Worm (Caenorhabditis elegans) whole organism, L3 larva: ENCODE data around the gene F09E10.6.

ENCODE experiments used
- R02D3.7 ChIP-seq: fragments of 150-350 bp; optimal IDR thresholded peaks from 2 replicates; lab custom pipeline; 2014; ENCODE audit warnings: missing biosample characterization, missing genetic modification characterization
- ZK546.5 ChIP-seq: sonication (generic microtip); optimal IDR thresholded peaks from 2 replicates; lab custom pipeline; 2017; ENCODE audit warnings: missing biosample characterization, missing genetic modification characterization
- aly-2 ChIP-seq: fragments of 150-350 bp; optimal IDR thresholded peaks from 2 replicates; lab custom pipeline; 2014; ENCODE audit warnings: missing biosample characterization, missing genetic modification characterization
- ama-1 ChIP-seq: fragments of 150-350 bp; optimal IDR thresholded peaks from 2 replicates; lab custom pipeline; 2018
- ceh-28 ChIP-seq: fragments of 150-350 bp; optimal IDR thresholded peaks from 2 replicates; lab custom pipeline; 2014; ENCODE audit warnings: missing biosample characterization, missing genetic modification reagents, missing genetic modification characterization
- ceh-9 ChIP-seq: sonication (generic microtip); optimal IDR thresholded peaks from 2 replicates; lab custom pipeline; 2018; ENCODE audit warnings: missing biosample characterization, missing genetic modification characterization
- daf-12 ChIP-seq: fragments of 150-350 bp; optimal IDR thresholded peaks from 2 replicates; lab custom pipeline; 2014; ENCODE audit warnings: missing biosample characterization, missing genetic modification reagents, missing genetic modification characterization
- egl-27 ChIP-seq: sonication (generic microtip); optimal IDR thresholded peaks from 4 replicates; lab custom pipeline; 2017; ENCODE audit warnings: missing biosample characterization, missing genetic modification reagents, missing genetic modification characterization
- egl-5 ChIP-seq: fragments of 150-350 bp; optimal IDR thresholded peaks from 2 replicates; lab custom pipeline; 2017; ENCODE audit warnings: missing biosample characterization, missing genetic modification reagents, missing genetic modification characterization, inconsistent platforms
- elt-1 ChIP-seq: fragments of 150-350 bp; optimal IDR thresholded peaks from 2 replicates; lab custom pipeline; 2014; ENCODE audit warnings: missing biosample characterization, missing genetic modification characterization
- elt-3 ChIP-seq, 3 experiments: fragments of 150-350 bp in 1 of 3; sonication (generic microtip) in 2 of 3; optimal IDR thresholded peaks; 2 replicates in 2 of 3; 4 replicates in 1 of 3; lab custom pipeline; 2014 to 2017; ENCODE audit warnings: missing biosample characterization in 3 of 3, missing genetic modification characterization in 3 of 3
- eor-1 ChIP-seq, 2 experiments: fragments of 150-350 bp; optimal IDR thresholded peaks; 2 replicates each; lab custom pipeline; 2014 to 2018; ENCODE audit warnings: missing biosample characterization in 2 of 2, missing genetic modification characterization in 2 of 2
- fkh-10 ChIP-seq: sonication (generic microtip); optimal IDR thresholded peaks from 2 replicates; lab custom pipeline; 2017; ENCODE audit warnings: missing biosample characterization, missing genetic modification reagents, missing genetic modification characterization
- fkh-2 ChIP-seq: fragments of 150-350 bp; optimal IDR thresholded peaks from 2 replicates; lab custom pipeline; 2014; ENCODE audit warnings: missing biosample characterization, missing genetic modification reagents, missing genetic modification characterization
- fos-1 ChIP-seq: fragments of 150-350 bp; optimal IDR thresholded peaks from 2 replicates; lab custom pipeline; 2014; ENCODE audit warnings: missing biosample characterization, missing genetic modification characterization
- hmg-11 ChIP-seq: sonication (generic microtip); optimal IDR thresholded peaks from 2 replicates; lab custom pipeline; 2016; ENCODE audit warnings: missing genetic modification characterization, missing compliant biosample characterization
- jun-1 ChIP-seq: fragments of 150-350 bp; optimal IDR thresholded peaks from 2 replicates; lab custom pipeline; 2014; ENCODE audit warnings: missing biosample characterization, missing genetic modification reagents, missing genetic modification characterization
- lin-15B ChIP-seq: fragments of 150-350 bp; optimal IDR thresholded peaks from 2 replicates; lab custom pipeline; 2014; ENCODE audit warnings: missing biosample characterization, missing genetic modification characterization
- lin-39 ChIP-seq: fragments of 150-350 bp; optimal IDR thresholded peaks from 2 replicates; lab custom pipeline; 2018; ENCODE audit warnings: missing biosample characterization, missing genetic modification reagents, missing genetic modification characterization
- mdl-1 ChIP-seq: fragments of 150-350 bp; optimal IDR thresholded peaks from 2 replicates; lab custom pipeline; 2014; ENCODE audit warnings: missing biosample characterization, missing genetic modification characterization
- mml-1 ChIP-seq: fragments of 150-350 bp; sonication (generic microtip); optimal IDR thresholded peaks from 3 replicates; lab custom pipeline; 2014; ENCODE audit warnings: missing biosample characterization, missing genetic modification characterization
- nhr-23 ChIP-seq: fragments of 150-350 bp; optimal IDR thresholded peaks from 2 replicates; lab custom pipeline; 2014; ENCODE audit warnings: missing biosample characterization, missing genetic modification reagents, missing genetic modification characterization
- nhr-43 ChIP-seq: sonication (generic microtip); optimal IDR thresholded peaks from 2 replicates; lab custom pipeline; 2016; ENCODE audit warnings: mild to moderate bottlenecking, missing genetic modification characterization, missing compliant biosample characterization; ENCODE audit not compliant: poor library complexity, severe bottlenecking
- nhr-67 ChIP-seq: fragments of 150-350 bp; optimal IDR thresholded peaks from 2 replicates; lab custom pipeline; 2014; ENCODE audit warnings: missing biosample characterization, missing genetic modification characterization
- nhr-76 ChIP-seq: fragments of 150-350 bp; sonication (generic microtip); optimal IDR thresholded peaks from 5 replicates; lab custom pipeline; 2014; ENCODE audit warnings: missing biosample characterization, missing genetic modification characterization
- nhr-77 ChIP-seq: fragments of 150-350 bp; optimal IDR thresholded peaks from 2 replicates; lab custom pipeline; 2014; ENCODE audit warnings: missing biosample characterization, missing genetic modification characterization
- pha-4 ChIP-seq: fragments of 150-350 bp; optimal IDR thresholded peaks from 2 replicates; lab custom pipeline; 2014; ENCODE audit warnings: missing biosample characterization, missing genetic modification reagents, missing genetic modification characterization
- pqm-1 ChIP-seq: fragments of 150-350 bp; optimal IDR thresholded peaks from 2 replicates; lab custom pipeline; 2017; ENCODE audit warnings: missing biosample characterization, missing genetic modification characterization, inconsistent platforms
- sea-2 ChIP-seq: fragments of 150-350 bp; sonication (generic microtip); optimal IDR thresholded peaks from 4 replicates; lab custom pipeline; 2014; ENCODE audit warnings: missing biosample characterization, missing genetic modification reagents, missing genetic modification characterization
- snpc-4 ChIP-seq: fragments of 150-350 bp; optimal IDR thresholded peaks from 2 replicates; lab custom pipeline; 2014; ENCODE audit warnings: missing biosample characterization, missing genetic modification characterization
- tbx-2 ChIP-seq: sonication (generic microtip); optimal IDR thresholded peaks from 2 replicates; lab custom pipeline; 2016; ENCODE audit warnings: mild to moderate bottlenecking, missing genetic modification characterization, missing compliant biosample characterization
- zag-1 ChIP-seq: fragments of 150-350 bp; optimal IDR thresholded peaks from 2 replicates; lab custom pipeline; 2014; ENCODE audit warnings: missing biosample characterization, missing genetic modification characterization
- ztf-11 ChIP-seq: fragments of 150-350 bp; optimal IDR thresholded peaks from 2 replicates; lab custom pipeline; 2014; ENCODE audit warnings: missing biosample characterization, missing genetic modification characterization
- ztf-4 ChIP-seq: fragments of 150-350 bp; optimal IDR thresholded peaks from 2 replicates; lab custom pipeline; 2014; ENCODE audit warnings: missing biosample characterization, missing genetic modification characterization

F09E10.6 gene

ce11 chrX:1501752-1502151 lies 4.3 kb upstream of the F09E10.6 start, which contains the start of gene F09E10.7:
F09E10.7 (minus strand) TSS chrX:1501852.
- no peak for TF ChIP-seq pha-4 (tag; lab: Kevin White, UChicago)
- TF ChIP-seq nhr-76 (tag; lab: Kevin White, UChicago) = no peak
- TF ChIP-seq R02D3.7 = no peak
- TF ChIP-seq fos-1 (tag; lab: Kevin White, UChicago) = no peak
- TF ChIP-seq lin-15B (tag; lab: Kevin White, UChicago) = no peak
- no peak for TF ChIP-seq egl-5 (tag; lab: Kevin White, UChicago)
- TF ChIP-seq lin-39 (tag; lab: Kevin White, UChicago) = no peak
- TF ChIP-seq zag-1 (tag; lab: Kevin White, UChicago) = no peak
- TF ChIP-seq hmg-11 (tag; lab: Kevin White, UChicago) = no peak
- TF ChIP-seq ama-1 (lab: Kevin White, UChicago) = no peak
- no peak for TF ChIP-seq ZK546.5 (tag; lab: Kevin White, UChicago)
- no peak for TF ChIP-seq jun-1 (tag; lab: Kevin White, UChicago)
- no peak for TF ChIP-seq fkh-10 (GFP tag; lab: Kevin White, UChicago)
- no peak for TF ChIP-seq fkh-2 (tag; lab: Kevin White, UChicago)

ce11 chrX:1499499-1499898 lies 2.0 kb upstream of the F09E10.6 start:
- no peak for TF ChIP-seq egl-27 (tag; lab: Kevin White, UChicago)
- TF ChIP-seq mml-1 (tag; lab: Kevin White, UChicago) = no peak
- no peak for TF ChIP-seq egl-5 (tag; lab: Kevin White, UChicago)
- no peak for TF ChIP-seq pqm-1 (tag; lab: Kevin White, UChicago)
- no peak for TF ChIP-seq pha-4 (tag; lab: Kevin White, UChicago)
- TF ChIP-seq aly-2 (tag; lab: Kevin White, UChicago) = no peak

- no peak for TF ChIP-seq mdl-1 (tag; lab: Kevin White, UChicago)
These were observed 1.5 kb downstream of the F09E10.6 start for ce11 chrX:1495980-1496379.

ce11 chrX:1494256-1494655 lies 3.2 kb downstream of the F09E10.6 start, which contains the start of gene F09E10.5:
F09E10.5 (minus strand) TSS chrX:1494356.
- TF ChIP-seq sea-2 (GFP tag; lab: Kevin White, UChicago) (no peak), snpc-4 (tag; lab: Kevin White, UChicago) (no peak), ztf-11 (tag; lab: Kevin White, UChicago) (no peak), nhr-76 (tag; lab: Kevin White, UChicago) (no peak), ceh-28 (tag; lab: Kevin White, UChicago) (no peak), zag-1 (tag; lab: Kevin White, UChicago) (no peak), nhr-67 (tag; lab: Kevin White, UChicago) (no peak), ZK546.5 (tag; lab: Kevin White, UChicago) (no peak), ceh-9 (no peak), eor-1 (tag; optimal IDR thresholded peaks at IDR 0.05; lab: Kevin White, UChicago) (no peak), jun-1 (tag; lab: Kevin White, UChicago) (no peak), pha-4 (tag; lab: Kevin White, UChicago) (no peak), mdl-1 (tag; lab: Kevin White, UChicago) (no peak), lin-39 (tag; lab: Kevin White, UChicago) (no peak)

ce11 chrX:1492174-1492573 lies 5.3 kb downstream of the F09E10.6 start:
- no peak for TF ChIP-seq elt-1 (tag; lab: Kevin White, UChicago)
- peak; percentile 27 for TF ChIP-seq nhr-23

ce11 chrX:1491036-1491435 lies 6.4 kb downstream of the F09E10.6 start:
- TF ChIP-seq zag-1 (tag; lab: Kevin White, UChicago) (no peak), snpc-4 (tag; lab: Kevin White, UChicago) (no peak), fkh-10 (GFP tag; lab: Kevin White, UChicago) (no peak), nhr-43 (tag; lab: Kevin White, UChicago) (no peak), mml-1 (tag; lab: Kevin White, UChicago) (no peak), fos-1 (tag; lab: Kevin White, UChicago) (no peak), lin-39 (tag; lab: Kevin White, UChicago) (no peak), pqm-1 (tag; lab: Kevin White, UChicago) (no peak), daf-12 (tag; lab: Kevin White, UChicago) (no peak), elt-1 (tag; lab: Kevin White, UChicago) (no peak), elt-3 (tag; optimal IDR thresholded peaks at IDR 0.05; lab: Kevin White, UChicago) (no peak), nhr-76 (tag; lab: Kevin White, UChicago) (no peak), ztf-4 (tag; lab: Kevin White, UChicago) (no peak), nhr-77 (no peak), ztf-11 (tag; lab: Kevin White, UChicago) (no peak), mdl-1 (tag; lab: Kevin White, UChicago) (no peak), tbx-2 (tag; lab: Kevin White, UChicago) (no peak), ZK546.5 (tag; lab: Kevin White, UChicago) (no peak)
- TF ChIP-seq, all 47 proteins: peak for 0
